Fruit fly (Drosophila melanogaster) whole organism, embryonic: ENCODE data around the gene CG5390.

Experiments
- Bgb ChIP-seq: fragments of 200-800 bp; sonication (Bioruptor generic); IDR thresholded peaks from 2 replicates; pipeline ENCODE4 v1.3.6; 2022; ENCODE audit warnings: missing biosample characterization, missing genetic modification characterization; ENCODE audit not compliant: partially characterized antibody
- Blimp-1 ChIP-seq: fragments of 200-800 bp; sonication (Bioruptor generic); optimal IDR thresholded peaks from 3 replicates; lab custom pipeline; 2018; ENCODE audit warnings: missing biosample characterization, missing genetic modification characterization, mild to moderate bottlenecking, moderate library complexity, missing genetic modification reagents
- CG10147 ChIP-seq: fragments of 200-800 bp; sonication (Bioruptor generic); optimal IDR thresholded peaks from 2 replicates; lab custom pipeline; 2019; ENCODE audit warnings: missing biosample characterization, mild to moderate bottlenecking, missing genetic modification characterization, moderate library complexity
- CG10321 ChIP-seq: fragments of 200-800 bp; sonication (Bioruptor generic); IDR thresholded peaks from 2 replicates; pipeline ENCODE4 v1.3.6; 2022; ENCODE audit warnings: missing biosample characterization, missing genetic modification characterization
- CG14441 ChIP-seq: fragments of 200-800 bp; sonication (Bioruptor generic); IDR thresholded peaks from 2 replicates; pipeline ENCODE4 v1.3.6; 2022; ENCODE audit warnings: missing biosample characterization, missing genetic modification characterization
- CG15269 ChIP-seq: fragments of 200-800 bp; sonication (Bioruptor generic); optimal IDR thresholded peaks from 2 replicates; lab custom pipeline; 2018; ENCODE audit warnings: missing biosample characterization, mild to moderate bottlenecking, missing genetic modification characterization, moderate library complexity
- CG1602 ChIP-seq: fragments of 200-800 bp; sonication (Bioruptor generic); optimal IDR thresholded peaks from 3 replicates; lab custom pipeline; 2016; ENCODE audit warnings: missing biosample characterization, missing genetic modification characterization
- CG16863 ChIP-seq: fragments of 200-800 bp; sonication (Bioruptor generic); optimal IDR thresholded peaks from 3 replicates; lab custom pipeline; 2016; ENCODE audit warnings: missing biosample characterization, missing genetic modification characterization
- CG17612 ChIP-seq: fragments of 200-800 bp; sonication (Bioruptor generic); IDR thresholded peaks from 2 replicates; pipeline ENCODE4 v1.3.6; 2022; ENCODE audit warnings: missing biosample characterization, missing genetic modification characterization
- CG2120 ChIP-seq: fragments of 200-800 bp; sonication (Bioruptor generic); optimal IDR thresholded peaks from 3 replicates; lab custom pipeline; 2016; ENCODE audit warnings: missing biosample characterization, missing genetic modification characterization
- CG2889 ChIP-seq: fragments of 200-800 bp; sonication (Bioruptor generic); IDR thresholded peaks from 3 replicates; pipeline ENCODE4 v1.3.6; 2022; ENCODE audit warnings: missing biosample characterization, missing genetic modification characterization
- CG30020 ChIP-seq: fragments of 200-800 bp; optimal IDR thresholded peaks from 2 replicates; lab custom pipeline; 2019; ENCODE audit warnings: missing biosample characterization, mild to moderate bottlenecking, missing genetic modification characterization, moderate library complexity
- CG32532 ChIP-seq: fragments of 200-800 bp; sonication (Bioruptor generic); IDR thresholded peaks from 2 replicates; pipeline ENCODE4 v1.3.6; 2022; ENCODE audit warnings: missing biosample characterization, missing genetic modification characterization
- CG3281 ChIP-seq: fragments of 200-800 bp; sonication (Bioruptor generic); optimal IDR thresholded peaks from 3 replicates; lab custom pipeline; 2017; ENCODE audit warnings: missing biosample characterization, mild to moderate bottlenecking, missing genetic modification characterization
- CG7556 ChIP-seq: fragments of 200-800 bp; sonication (Bioruptor generic); optimal IDR thresholded peaks from 2 replicates; lab custom pipeline; 2017; ENCODE audit warnings: missing biosample characterization, mild to moderate bottlenecking, missing genetic modification characterization
- CG7928 ChIP-seq: fragments of 200-800 bp; sonication (Bioruptor generic); optimal IDR thresholded peaks from 2 replicates; lab custom pipeline; 2017; ENCODE audit warnings: missing biosample characterization, mild to moderate bottlenecking, missing genetic modification characterization
- CG9215 ChIP-seq: fragments of 200-800 bp; sonication (Bioruptor generic); IDR thresholded peaks from 2 replicates; pipeline ENCODE4 v1.3.6; 2022; ENCODE audit warnings: missing biosample characterization, missing genetic modification characterization
- CG9797 ChIP-seq: fragments of 200-800 bp; sonication (Bioruptor generic); optimal IDR thresholded peaks from 3 replicates; lab custom pipeline; 2018; ENCODE audit warnings: missing biosample characterization, mild to moderate bottlenecking, missing genetic modification characterization
- CG9932 ChIP-seq: fragments of 200-800 bp; sonication (Bioruptor generic); IDR thresholded peaks from 2 replicates; pipeline ENCODE4 v1.3.6; 2022; ENCODE audit warnings: missing biosample characterization, missing genetic modification characterization
- CkIIα-i1 ChIP-seq: fragments of 200-800 bp; sonication (Bioruptor generic); IDR thresholded peaks from 2 replicates; pipeline ENCODE4 v1.3.6; 2022; ENCODE audit warnings: missing biosample characterization, missing genetic modification characterization
- CoRest ChIP-seq: fragments of 200-800 bp; sonication (Bioruptor generic); optimal IDR thresholded peaks from 3 replicates; lab custom pipeline; 2018; ENCODE audit warnings: missing biosample characterization, mild to moderate bottlenecking, missing genetic modification characterization, moderate library complexity
- Dip3 ChIP-seq: fragments of 200-800 bp; sonication (Bioruptor generic); optimal IDR thresholded peaks from 3 replicates; lab custom pipeline; 2016; ENCODE audit warnings: missing biosample characterization, missing genetic modification characterization
- Lhr ChIP-seq: fragments of 200-800 bp; sonication (Bioruptor generic); optimal IDR thresholded peaks from 3 replicates; lab custom pipeline; 2017; ENCODE audit warnings: mild to moderate bottlenecking, missing biosample characterization, missing genetic modification reagents, missing genetic modification characterization
- Lim3 ChIP-seq: fragments of 200-800 bp; sonication (Bioruptor generic); IDR thresholded peaks from 2 replicates; pipeline ENCODE4 v1.3.6; 2022; ENCODE audit warnings: missing biosample characterization, missing genetic modification characterization
- NfI ChIP-seq: fragments of 200-800 bp; sonication (Bioruptor generic); optimal IDR thresholded peaks from 3 replicates; lab custom pipeline; 2018; ENCODE audit warnings: missing biosample characterization, mild to moderate bottlenecking, missing genetic modification characterization, moderate library complexity
- Sin3A ChIP-seq: fragments of >200 bp; optimal IDR thresholded peaks from 2 replicates; lab custom pipeline; 2018
- YL-1 ChIP-seq: fragments of 200-800 bp; sonication (Bioruptor generic); optimal IDR thresholded peaks from 3 replicates; lab custom pipeline; 2017; ENCODE audit warnings: missing biosample characterization, mild to moderate bottlenecking, missing genetic modification characterization
- ab ChIP-seq: fragments of 200-800 bp; sonication (Bioruptor generic); optimal IDR thresholded peaks from 2 replicates; lab custom pipeline; 2016; ENCODE audit warnings: missing biosample characterization, missing genetic modification characterization
- al ChIP-seq: fragments of 200-800 bp; sonication (Bioruptor generic); IDR thresholded peaks from 2 replicates; pipeline ENCODE4 v1.3.6; 2022; ENCODE audit warnings: missing biosample characterization, missing genetic modification characterization
- bowl ChIP-seq: fragments of 200-800 bp; sonication (Bioruptor generic); IDR thresholded peaks from 2 replicates; pipeline ENCODE4 v1.3.6; 2022; ENCODE audit warnings: missing biosample characterization, missing genetic modification characterization
- cato ChIP-seq: fragments of 200-800 bp; sonication (Bioruptor generic); optimal IDR thresholded peaks from 2 replicates; lab custom pipeline; 2016; ENCODE audit warnings: missing biosample characterization, missing genetic modification characterization, borderline replicate concordance
- caup ChIP-seq: fragments of 200-800 bp; sonication (Bioruptor generic); optimal IDR thresholded peaks from 3 replicates; lab custom pipeline; 2017; ENCODE audit warnings: missing biosample characterization, mild to moderate bottlenecking, missing genetic modification characterization, moderate library complexity; ENCODE audit not compliant: severe bottlenecking
- dmrt99B ChIP-seq: fragments of 200-800 bp; sonication (Bioruptor generic); optimal IDR thresholded peaks from 2 replicates; lab custom pipeline; 2018; ENCODE audit warnings: missing biosample characterization, mild to moderate bottlenecking, missing genetic modification characterization, moderate library complexity
- fd64A ChIP-seq: fragments of 200-800 bp; sonication (Bioruptor generic); optimal IDR thresholded peaks from 3 replicates; lab custom pipeline; 2018; ENCODE audit warnings: missing biosample characterization, mild to moderate bottlenecking, missing genetic modification characterization
- h ChIP-seq: fragments of >200 bp; optimal IDR thresholded peaks from 2 replicates; lab custom pipeline; 2017
- ind ChIP-seq: fragments of 200-800 bp; sonication (Bioruptor generic); optimal IDR thresholded peaks from 3 replicates; lab custom pipeline; 2016; ENCODE audit warnings: missing biosample characterization, missing genetic modification characterization
- kay ChIP-seq: fragments of 200-800 bp; sonication (Bioruptor generic); optimal IDR thresholded peaks from 2 replicates; lab custom pipeline; 2016; ENCODE audit warnings: missing biosample characterization, missing genetic modification characterization
- nau ChIP-seq: fragments of 200-800 bp; sonication (Bioruptor generic); optimal IDR thresholded peaks from 3 replicates; lab custom pipeline; 2017; ENCODE audit warnings: missing biosample characterization, mild to moderate bottlenecking, missing genetic modification characterization, missing genetic modification reagents
- oc ChIP-seq: fragments of 200-800 bp; sonication (Bioruptor generic); optimal IDR thresholded peaks from 2 replicates; lab custom pipeline; 2018; ENCODE audit warnings: missing biosample characterization, mild to moderate bottlenecking, missing genetic modification characterization, moderate library complexity
- onecut ChIP-seq: fragments of 200-800 bp; sonication (Bioruptor generic); IDR thresholded peaks from 2 replicates; pipeline ENCODE4 v1.3.6; 2022; ENCODE audit warnings: missing biosample characterization, missing genetic modification characterization
- pho ChIP-seq: fragments of 200-800 bp; sonication (Bioruptor generic); optimal IDR thresholded peaks from 2 replicates; lab custom pipeline; 2016; ENCODE audit warnings: missing biosample characterization, missing genetic modification characterization
- phol ChIP-seq: fragments of 200-800 bp; sonication (Bioruptor generic); optimal IDR thresholded peaks from 3 replicates; lab custom pipeline; 2018; ENCODE audit warnings: missing biosample characterization, mild to moderate bottlenecking, missing genetic modification characterization, moderate library complexity
- repo ChIP-seq: fragments of 200-800 bp; sonication (Bioruptor generic); optimal IDR thresholded peaks from 2 replicates; lab custom pipeline; 2016; ENCODE audit warnings: missing biosample characterization, missing genetic modification characterization
- row ChIP-seq: fragments of 200-800 bp; sonication (Bioruptor generic); IDR thresholded peaks from 3 replicates; pipeline ENCODE4 v1.3.6; 2022; ENCODE audit warnings: missing biosample characterization, missing genetic modification characterization
- salm ChIP-seq: fragments of 200-800 bp; sonication (Bioruptor generic); optimal IDR thresholded peaks from 2 replicates; lab custom pipeline; 2018; ENCODE audit warnings: missing biosample characterization, mild to moderate bottlenecking, missing genetic modification characterization
- scrt ChIP-seq: fragments of 200-800 bp; sonication (Bioruptor generic); optimal IDR thresholded peaks from 2 replicates; lab custom pipeline; 2018; ENCODE audit warnings: missing biosample characterization, mild to moderate bottlenecking, missing genetic modification characterization, moderate library complexity
- seq ChIP-seq: fragments of 200-800 bp; sonication (Bioruptor generic); IDR thresholded peaks from 2 replicates; pipeline ENCODE4 v1.3.6; 2022; ENCODE audit warnings: missing biosample characterization, missing genetic modification characterization
- stc ChIP-seq: fragments of 200-800 bp; sonication (Bioruptor generic); IDR thresholded peaks from 2 replicates; pipeline ENCODE4 v1.3.6; 2022; ENCODE audit warnings: missing biosample characterization, missing genetic modification characterization
- tx ChIP-seq: fragments of 200-800 bp; sonication (Bioruptor generic); optimal IDR thresholded peaks from 2 replicates; lab custom pipeline; 2016; ENCODE audit warnings: missing biosample characterization, missing genetic modification characterization

Gene CG5390

DNA sequence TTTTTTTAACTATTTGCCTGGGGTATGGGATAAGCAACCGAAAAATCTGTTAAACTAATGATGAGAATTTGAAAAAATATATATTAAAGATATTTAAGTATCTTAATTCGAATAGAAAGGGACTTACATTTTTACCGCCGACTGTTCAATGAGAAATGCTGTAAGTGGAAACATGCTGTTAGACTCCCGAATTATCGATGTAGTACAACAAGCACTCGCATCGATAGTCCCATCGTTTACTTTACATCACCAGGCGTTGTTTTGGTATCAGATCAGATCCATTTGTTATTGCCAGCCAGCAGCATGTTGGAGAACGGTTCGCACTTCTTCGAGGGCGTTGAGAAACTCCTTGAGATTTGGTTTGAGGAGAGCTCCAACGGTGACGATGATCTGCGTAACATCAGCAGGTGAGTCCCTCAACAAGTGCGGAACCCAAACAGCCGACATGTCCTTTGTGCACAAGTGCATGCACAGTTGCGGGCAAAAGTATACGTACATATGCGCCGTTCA is 32.9 kb upstream of the CG5390 start, which contains the start of gene SamDC (continued):
- TF ChIP-seq NfI (GFP tag; lab: Kevin White, UChicago) (peak; percentile 46), seq (no peak), stc (GFP tag; lab: Robert Waterston, UW) (peak; percentile 64; the same call in 1 of the 2 replicates)

DNA sequence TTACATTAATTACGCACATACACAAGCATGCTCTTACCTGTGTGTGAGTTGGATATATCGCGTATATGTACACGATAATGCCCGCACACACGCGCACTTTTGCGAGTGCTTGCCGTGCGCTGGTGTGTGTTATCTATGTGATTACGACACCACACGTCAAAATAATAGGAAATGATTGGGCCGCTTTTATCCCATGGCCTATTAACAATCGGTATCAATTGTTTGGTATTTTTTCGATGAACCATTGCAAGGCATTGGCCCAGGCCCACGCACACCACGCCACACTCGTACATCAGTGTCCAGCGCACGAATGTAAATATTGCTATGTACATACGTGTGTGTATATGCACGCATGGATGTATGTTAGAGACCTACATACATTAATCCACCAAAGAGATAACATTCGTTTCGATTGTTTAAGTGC is 28.5 kb upstream of the CG5390 start:
- peak; percentile 24 for TF ChIP-seq Lhr (GFP tag; lab: Kevin White, UChicago)
- peak; percentile 35 for TF ChIP-seq CG9797 (GFP tag; lab: Kevin White, UChicago)
- peak; percentile 76; the same call in 1 of the 2 replicates for TF ChIP-seq CG32532
- no peak; the same call in 1 of the 2 replicates for TF ChIP-seq bowl (GFP tag; lab: Robert Waterston, UW)
- no peak for TF ChIP-seq CG1602 (GFP tag; lab: Kevin White, UChicago)
- TF ChIP-seq CG9932: peak; percentile 78; the same call in 1 of the 2 replicates
- TF ChIP-seq Blimp-1 (GFP tag; lab: Kevin White, UChicago): no peak
- TF ChIP-seq phol (tag; lab: Kevin White, UChicago): no peak
- peak; percentile 70; the same call in 2 of the 3 replicates for TF ChIP-seq row (GFP tag; lab: Robert Waterston, UW)
- TF ChIP-seq fd64A (GFP tag; lab: Kevin White, UChicago): no peak
- TF ChIP-seq CG7928 (GFP tag; lab: Kevin White, UChicago): no peak
- TF ChIP-seq CG16863 (GFP tag; lab: Kevin White, UChicago): peak; percentile 15
- peak; percentile 23 for TF ChIP-seq repo (GFP tag; lab: Kevin White, UChicago)
- TF ChIP-seq h (lab: Kevin White, UChicago): no peak
- TF ChIP-seq CG7556 (GFP tag; lab: Kevin White, UChicago): peak; percentile 47
- no peak for TF ChIP-seq CG2889 (GFP tag; lab: Robert Waterston, UW)
- TF ChIP-seq nau (GFP tag; lab: Kevin White, UChicago): peak; percentile 85
- TF ChIP-seq CkIIα-i1 (GFP tag; lab: Robert Waterston, UW): no peak
- peak; percentile 76 for TF ChIP-seq CG3281 (GFP tag; lab: Kevin White, UChicago)
- TF ChIP-seq Lim3 (GFP tag; lab: Robert Waterston, UW): no peak
- peak; percentile 64 for TF ChIP-seq CG10147 (GFP tag; lab: Kevin White, UChicago)
- no peak for TF ChIP-seq CG17612 (GFP tag; lab: Robert Waterston, UW)
- TF ChIP-seq oc (tag; lab: Kevin White, UChicago): peak; percentile 91
- TF ChIP-seq onecut: peak; percentile 74
- peak; percentile 36 for TF ChIP-seq CG15269
- peak; percentile 74 for TF ChIP-seq Bgb (GFP tag; lab: Robert Waterston, UW)
- peak; percentile 90 for TF ChIP-seq kay (GFP tag; lab: Kevin White, UChicago)
- TF ChIP-seq ab (GFP tag; lab: Kevin White, UChicago): peak; percentile 51
- no peak for TF ChIP-seq Sin3A (lab: Kevin White, UChicago)
- TF ChIP-seq YL-1: peak; percentile 88
- TF ChIP-seq tx (GFP tag; lab: Kevin White, UChicago): no peak
- peak; percentile 50 for TF ChIP-seq scrt (GFP tag; lab: Kevin White, UChicago)
- TF ChIP-seq al (GFP tag; lab: Robert Waterston, UW): no peak
- peak; percentile 51; the same call in 1 of the 2 replicates for TF ChIP-seq CG14441 (GFP tag; lab: Robert Waterston, UW)
- no peak for TF ChIP-seq CG9215 (GFP tag; lab: Robert Waterston, UW)
- TF ChIP-seq CG2120 (GFP tag; lab: Kevin White, UChicago): peak; percentile 69
- peak; percentile 9 for TF ChIP-seq ind
- TF ChIP-seq salm: peak; percentile 73
- TF ChIP-seq dmrt99B (tag; lab: Kevin White, UChicago): peak; percentile 47
- peak; percentile 96 for TF ChIP-seq CG30020 (tag; lab: Kevin White, UChicago)
- TF ChIP-seq pho (GFP tag; lab: Kevin White, UChicago): peak; percentile 18
- TF ChIP-seq Dip3 (GFP tag; lab: Kevin White, UChicago): no peak
- TF ChIP-seq caup: peak; percentile 77
- no peak for TF ChIP-seq CG10321 (GFP tag; lab: Robert Waterston, UW)
- peak; percentile 10 for TF ChIP-seq CoRest (tag; lab: Kevin White, UChicago)
- TF ChIP-seq cato: no peak
